Worm (Caenorhabditis elegans): ENCODE measurements around the gene Y43F8A.1.

DNA sequence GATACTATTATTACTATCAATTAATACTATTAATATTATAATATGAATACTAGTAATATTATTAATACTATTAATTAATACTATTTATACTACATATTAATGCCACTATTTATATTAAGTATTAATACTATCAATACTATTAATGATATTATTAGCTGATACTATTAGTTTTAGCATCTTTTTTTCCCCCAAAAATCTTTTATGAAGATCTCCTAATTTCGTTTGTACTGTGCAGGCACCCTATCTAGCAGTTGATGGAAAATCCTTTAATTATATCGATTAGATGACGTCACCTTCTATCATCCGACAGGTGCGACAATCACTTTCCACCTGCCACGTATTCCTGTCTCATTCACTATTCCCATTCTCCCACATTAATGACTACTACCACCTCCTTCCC lies 41.0 kb upstream of the Y43F8A.1 start, which contains the start of gene fbxb-65:
- no peak for TF ChIP-seq lin-39 (tag; optimal IDR thresholded peaks at IDR 0.05)
- TF ChIP-seq unc-39 (tag; optimal IDR thresholded peaks at IDR 0.05) = no peak
- TF ChIP-seq skn-1 (tag; optimal IDR thresholded peaks at IDR 0.05) = no peak
- TF ChIP-seq elt-1 (tag; optimal IDR thresholded peaks at IDR 0.05) = no peak
